Worm (Caenorhabditis elegans): ENCODE measurements around the gene R04A9.7.

DNA sequence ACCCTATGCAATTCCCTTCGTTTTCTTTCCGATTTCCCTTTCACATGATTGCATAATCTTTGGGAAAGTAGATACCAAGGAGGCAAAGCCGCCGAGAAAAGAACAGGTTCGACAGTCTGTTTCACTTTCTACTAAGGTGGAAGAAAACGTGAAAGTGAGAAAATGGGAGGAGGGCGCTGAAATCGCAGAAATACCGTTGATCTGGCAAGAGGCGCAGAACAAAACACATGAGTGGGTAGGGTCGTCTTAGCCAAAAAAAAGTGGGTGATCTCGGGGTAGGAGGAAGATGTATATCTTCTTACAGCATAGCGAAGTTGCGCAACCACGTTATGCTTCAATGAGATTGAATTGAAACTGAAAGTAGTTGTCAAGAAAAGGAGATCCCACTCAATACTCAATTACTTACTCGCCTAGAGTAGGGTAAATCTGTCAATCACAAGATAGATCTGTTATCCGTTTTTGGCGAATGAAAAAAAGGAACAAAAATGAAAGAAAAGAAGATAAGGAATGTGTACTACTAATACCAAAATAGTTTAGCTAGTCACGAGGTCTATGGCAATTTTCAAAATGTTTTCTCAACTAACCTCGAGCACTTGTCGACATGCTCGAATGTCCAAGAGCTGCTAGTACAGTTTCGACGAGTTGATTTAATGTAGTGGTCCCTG is 38.5 kb upstream of the R04A9.7 start:
- TF ChIP-seq M03D4.4 (tag; optimal IDR thresholded peaks at IDR 0.05) (no peak), unc-62 (GFP tag; optimal IDR thresholded peaks at IDR 0.05) (no peak), snpc-4 (tag; optimal IDR thresholded peaks at IDR 0.05) (no peak), unc-39 (tag; optimal IDR thresholded peaks at IDR 0.05) (no peak), nhr-28 (tag; optimal IDR thresholded peaks at IDR 0.05) (no peak), ztf-11 (tag; optimal IDR thresholded peaks at IDR 0.05) (no peak), nhr-12 (tag; optimal IDR thresholded peaks at IDR 0.05) (no peak), pha-4 (tag; optimal IDR thresholded peaks at IDR 0.05) (no peak), hlh-1 (tag; optimal IDR thresholded peaks at IDR 0.05) (no peak), unc-120 (tag; optimal IDR thresholded peaks at IDR 0.05; ENCODE audit: poor library complexity, severe bottlenecking) (no peak), tbx-8 (GFP tag; optimal IDR thresholded peaks at IDR 0.05) (no peak), lin-13 (tag; optimal IDR thresholded peaks at IDR 0.05) (no peak)

Measured in whole organism, mixed stage, embryonic.